Fruit fly (Drosophila melanogaster) whole organism, pupa: ENCODE measurements around the gene kmr.

Source experiments
- CG10348 ChIP-seq: fragments of 200-800 bp; sonication (Bioruptor generic); IDR thresholded peaks from 2 replicates; pipeline ENCODE4 v1.3.6; 2022; ENCODE audit warnings: missing biosample characterization, missing genetic modification characterization
- CG12605 ChIP-seq: fragments of 200-800 bp; sonication (Bioruptor generic); IDR thresholded peaks from 2 replicates; pipeline ENCODE4 v1.3.6; 2022; ENCODE audit warnings: missing biosample characterization, missing genetic modification characterization
- CG13204 ChIP-seq: fragments of 200-800 bp; sonication (Bioruptor generic); optimal IDR thresholded peaks from 2 replicates; lab custom pipeline; 2018; ENCODE audit warnings: missing biosample characterization, mild to moderate bottlenecking, missing genetic modification characterization, moderate library complexity
- CG14655 ChIP-seq: fragments of 200-800 bp; sonication (Bioruptor generic); optimal IDR thresholded peaks from 3 replicates; lab custom pipeline; 2017; ENCODE audit warnings: mild to moderate bottlenecking, missing biosample characterization, missing genetic modification reagents, missing genetic modification characterization
- CG15710 ChIP-seq: fragments of 200-800 bp; sonication (Bioruptor generic); optimal IDR thresholded peaks from 2 replicates; lab custom pipeline; 2018; ENCODE audit warnings: missing biosample characterization, mild to moderate bottlenecking, missing genetic modification characterization, moderate library complexity
- CG17806 ChIP-seq: fragments of 200-800 bp; sonication (Bioruptor generic); optimal IDR thresholded peaks from 2 replicates; lab custom pipeline; 2018; ENCODE audit warnings: missing biosample characterization, mild to moderate bottlenecking, missing genetic modification characterization, moderate library complexity
- CG32121 ChIP-seq: fragments of 200-800 bp; sonication (Bioruptor generic); IDR thresholded peaks from 2 replicates; pipeline ENCODE4 v1.3.6; 2022; ENCODE audit warnings: missing biosample characterization, missing genetic modification characterization
- CG4496 ChIP-seq: fragments of 200-800 bp; sonication (Bioruptor generic); IDR thresholded peaks from 3 replicates; pipeline ENCODE4 v1.3.6; 2022; ENCODE audit warnings: missing biosample characterization, missing genetic modification characterization
- CG8159 ChIP-seq: fragments of 200-800 bp; sonication (Bioruptor generic); optimal IDR thresholded peaks from 3 replicates; lab custom pipeline; 2018; ENCODE audit warnings: missing biosample characterization, mild to moderate bottlenecking, missing genetic modification characterization, moderate library complexity
- CG8301 ChIP-seq: fragments of 200-800 bp; sonication (Bioruptor generic); optimal IDR thresholded peaks from 2 replicates; lab custom pipeline; 2018; ENCODE audit warnings: missing biosample characterization, mild to moderate bottlenecking, missing genetic modification characterization
- CG9948 ChIP-seq: fragments of 200-800 bp; sonication (Bioruptor generic); optimal IDR thresholded peaks from 2 replicates; lab custom pipeline; 2018; ENCODE audit warnings: missing biosample characterization, mild to moderate bottlenecking, missing genetic modification characterization, moderate library complexity
- D1 ChIP-seq: fragments of 200-800 bp; sonication (Bioruptor generic); optimal IDR thresholded peaks from 2 replicates; lab custom pipeline; 2018; ENCODE audit warnings: missing biosample characterization, mild to moderate bottlenecking, missing genetic modification characterization, moderate library complexity
- EcR ChIP-seq: fragments of 200-800 bp; sonication (Bioruptor generic); optimal IDR thresholded peaks from 3 replicates; lab custom pipeline; 2019; ENCODE audit warnings: missing biosample characterization, missing genetic modification characterization, mild to moderate bottlenecking, moderate library complexity, missing genetic modification reagents
- Ets98B ChIP-seq: fragments of 200-800 bp; sonication (Bioruptor generic); IDR thresholded peaks from 2 replicates; pipeline ENCODE4 v1.3.6; 2022; ENCODE audit warnings: missing biosample characterization, missing genetic modification characterization
- Pif1A ChIP-seq: fragments of 200-800 bp; sonication (Bioruptor generic); optimal IDR thresholded peaks from 3 replicates; lab custom pipeline; 2016; ENCODE audit warnings: missing biosample characterization, missing genetic modification characterization
- Pif1B ChIP-seq: fragments of 200-800 bp; sonication (Bioruptor generic); optimal IDR thresholded peaks from 3 replicates; lab custom pipeline; 2016; ENCODE audit warnings: missing biosample characterization, missing genetic modification characterization
- Snoo ChIP-seq: fragments of 200-800 bp; sonication (Bioruptor generic); optimal IDR thresholded peaks from 3 replicates; lab custom pipeline; 2017; ENCODE audit warnings: missing biosample characterization, mild to moderate bottlenecking, missing genetic modification characterization, inconsistent platforms
- fd96Ca ChIP-seq: fragments of 200-800 bp; sonication (Bioruptor generic); IDR thresholded peaks from 3 replicates; pipeline ENCODE4 v1.3.6; 2022; ENCODE audit warnings: missing biosample characterization, missing genetic modification characterization
- gl ChIP-seq: fragments of 200-800 bp; sonication (Bioruptor generic); optimal IDR thresholded peaks from 2 replicates; lab custom pipeline; 2018; ENCODE audit warnings: missing biosample characterization, mild to moderate bottlenecking, missing genetic modification characterization
- rn ChIP-seq: fragments of 200-800 bp; sonication (Bioruptor generic); IDR thresholded peaks from 2 replicates; pipeline ENCODE4 v1.3.6; 2022; ENCODE audit warnings: missing biosample characterization, missing genetic modification characterization

The kmr gene

DNA sequence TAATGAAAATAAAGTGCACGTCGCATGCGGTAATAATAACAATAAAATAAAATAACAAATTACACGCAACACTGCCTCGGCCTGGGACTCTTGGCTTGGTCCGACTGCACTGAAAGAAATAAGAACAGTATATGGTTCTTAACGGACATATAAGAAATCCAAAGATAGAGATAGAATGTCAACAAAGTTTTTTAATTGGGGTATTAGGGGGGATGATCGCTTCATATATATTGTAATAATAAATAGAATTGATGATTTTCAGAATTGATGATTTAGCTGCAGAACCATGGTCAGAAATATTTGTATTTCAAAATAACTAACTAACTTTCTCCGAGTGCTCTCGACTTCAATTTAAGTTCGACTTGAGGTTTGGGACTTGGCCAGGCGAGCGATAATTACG lies 81.1 kb downstream of the kmr start:
- TF ChIP-seq Ets98B (GFP tag; lab: Robert Waterston, UW) (peak; percentile 75), Pif1B (GFP tag; lab: Kevin White, UChicago) (peak; percentile 67), gl (tag; lab: Kevin White, UChicago) (no peak), CG14655 (GFP tag; lab: Kevin White, UChicago) (peak; percentile 92), CG8301 (tag; lab: Kevin White, UChicago) (peak; percentile 90), CG8159 (tag; lab: Kevin White, UChicago) (no peak), CG17806 (tag; lab: Kevin White, UChicago) (peak; percentile 0), rn (GFP tag; lab: Robert Waterston, UW) (no peak), CG32121 (GFP tag; lab: Robert Waterston, UW) (peak; percentile 21; the same call in 1 of the 2 replicates), EcR (no peak), Pif1A (GFP tag; lab: Kevin White, UChicago) (peak; percentile 51), CG4496 (GFP tag; lab: Robert Waterston, UW) (peak; percentile 59; the same call in 2 of the 3 replicates), Snoo (peak; percentile 81)

DNA sequence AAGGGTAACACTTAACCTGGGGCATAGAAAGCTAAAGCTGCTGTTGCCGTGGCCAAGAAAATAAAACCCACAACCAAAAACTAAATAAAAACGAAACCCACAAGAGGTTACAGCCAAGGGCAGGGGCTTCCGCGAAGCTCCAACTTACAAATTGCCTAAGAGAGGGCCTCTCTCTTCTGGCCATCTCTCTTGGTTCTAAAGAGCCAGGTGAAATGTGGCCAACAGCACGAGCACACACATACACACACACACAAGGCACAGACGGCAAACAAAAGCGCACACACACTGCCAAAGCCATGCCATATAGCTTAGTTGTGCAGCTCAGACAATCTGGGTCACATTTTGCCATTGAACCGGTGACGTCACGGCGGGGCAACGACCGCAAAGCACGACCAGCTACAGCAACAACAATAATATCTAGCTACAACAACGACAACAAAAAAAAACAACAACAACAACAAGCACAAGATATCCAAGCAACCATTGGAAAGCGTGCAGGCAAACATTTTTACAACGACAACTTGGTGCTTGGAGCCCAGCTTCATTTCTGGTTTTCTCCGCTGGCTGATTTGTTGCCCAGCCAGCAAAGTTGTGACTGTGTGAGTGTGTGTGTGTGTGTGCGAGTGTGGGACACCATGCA lies 81.7 kb downstream of the kmr start:
- TF ChIP-seq CG4496 (GFP tag; lab: Robert Waterston, UW) (no peak), EcR (peak; percentile 97), CG14655 (GFP tag; lab: Kevin White, UChicago) (no peak), rn (GFP tag; lab: Robert Waterston, UW) (no peak), CG8159 (tag; lab: Kevin White, UChicago) (no peak)

DNA sequence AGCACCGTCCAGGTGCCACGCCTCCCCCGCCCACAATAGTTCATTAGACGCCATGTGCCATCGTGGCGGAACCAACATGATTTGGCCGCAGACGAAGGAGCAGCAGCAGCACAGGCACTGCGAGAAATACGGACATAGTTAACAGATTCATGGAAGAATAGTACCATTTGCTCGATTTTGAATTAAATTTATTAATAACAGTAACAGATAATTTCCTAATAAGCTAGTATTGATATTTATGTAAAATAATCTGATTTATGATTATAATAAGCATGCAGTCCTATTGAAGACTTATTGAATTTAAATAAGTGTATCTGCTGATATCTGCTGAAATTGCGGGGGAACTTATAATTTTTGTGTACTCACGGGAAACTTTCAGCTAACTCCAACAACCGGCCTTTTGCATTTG lies 82.3 kb downstream of the kmr start:
- no peak for TF ChIP-seq CG9948 (tag; lab: Kevin White, UChicago)
- TF ChIP-seq fd96Ca, result peak; percentile 67; the same call in 2 of the 3 replicates
- TF ChIP-seq rn (GFP tag; lab: Robert Waterston, UW), result 0 out of 2 replicates have a peak, but pooled peaks have one; percentile 15
- peak; percentile 52 for TF ChIP-seq CG32121 (GFP tag; lab: Robert Waterston, UW)
- peak; percentile 70; the same call in 2 of the 3 replicates for TF ChIP-seq CG4496 (GFP tag; lab: Robert Waterston, UW)
- no peak for TF ChIP-seq D1 (tag; lab: Kevin White, UChicago)
- TF ChIP-seq CG10348 (GFP tag; lab: Robert Waterston, UW), result no peak
- peak; percentile 88 for TF ChIP-seq CG14655 (GFP tag; lab: Kevin White, UChicago)
- peak; percentile 85 for TF ChIP-seq CG8301 (tag; lab: Kevin White, UChicago)
- peak; percentile 49; the same call in 1 of the 2 replicates for TF ChIP-seq Ets98B (GFP tag; lab: Robert Waterston, UW)
- no peak for TF ChIP-seq CG12605 (GFP tag; lab: Robert Waterston, UW)
- TF ChIP-seq Pif1B (GFP tag; lab: Kevin White, UChicago), result peak; percentile 12
- TF ChIP-seq Pif1A (GFP tag; lab: Kevin White, UChicago), result peak; percentile 41
- TF ChIP-seq CG15710 (tag; lab: Kevin White, UChicago), result no peak

DNA sequence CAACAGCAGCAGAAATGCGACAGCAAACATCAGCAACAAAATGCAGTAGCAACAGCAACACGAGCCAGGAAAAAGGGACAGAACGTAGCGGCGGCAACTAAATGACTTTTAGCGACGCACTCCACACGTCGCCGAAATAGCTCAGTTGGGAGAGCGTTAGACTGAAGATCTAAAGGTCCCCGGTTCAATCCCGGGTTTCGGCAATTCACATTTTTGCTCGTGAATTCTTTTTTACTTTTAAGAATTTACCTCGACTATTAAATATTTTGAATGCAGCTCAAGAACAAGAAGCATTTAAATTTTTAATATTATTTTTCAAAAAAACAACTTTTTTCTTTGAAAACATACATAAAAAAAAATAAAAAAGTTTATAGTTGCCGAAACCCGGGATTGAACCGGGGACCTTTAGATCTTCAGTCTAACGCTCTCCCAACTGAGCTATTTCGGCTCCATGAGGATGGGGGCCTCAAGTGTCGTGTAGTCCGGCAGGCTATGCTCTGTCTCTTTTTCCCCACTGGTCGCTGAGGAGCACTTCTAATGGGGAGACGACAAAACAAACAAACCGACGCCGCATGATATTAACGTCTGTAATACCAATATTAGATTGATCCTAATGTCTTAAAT lies 82.9 kb downstream of the kmr start:
- TF ChIP-seq CG8301 (tag; lab: Kevin White, UChicago) (no peak), CG9948 (tag; lab: Kevin White, UChicago) (no peak)

DNA sequence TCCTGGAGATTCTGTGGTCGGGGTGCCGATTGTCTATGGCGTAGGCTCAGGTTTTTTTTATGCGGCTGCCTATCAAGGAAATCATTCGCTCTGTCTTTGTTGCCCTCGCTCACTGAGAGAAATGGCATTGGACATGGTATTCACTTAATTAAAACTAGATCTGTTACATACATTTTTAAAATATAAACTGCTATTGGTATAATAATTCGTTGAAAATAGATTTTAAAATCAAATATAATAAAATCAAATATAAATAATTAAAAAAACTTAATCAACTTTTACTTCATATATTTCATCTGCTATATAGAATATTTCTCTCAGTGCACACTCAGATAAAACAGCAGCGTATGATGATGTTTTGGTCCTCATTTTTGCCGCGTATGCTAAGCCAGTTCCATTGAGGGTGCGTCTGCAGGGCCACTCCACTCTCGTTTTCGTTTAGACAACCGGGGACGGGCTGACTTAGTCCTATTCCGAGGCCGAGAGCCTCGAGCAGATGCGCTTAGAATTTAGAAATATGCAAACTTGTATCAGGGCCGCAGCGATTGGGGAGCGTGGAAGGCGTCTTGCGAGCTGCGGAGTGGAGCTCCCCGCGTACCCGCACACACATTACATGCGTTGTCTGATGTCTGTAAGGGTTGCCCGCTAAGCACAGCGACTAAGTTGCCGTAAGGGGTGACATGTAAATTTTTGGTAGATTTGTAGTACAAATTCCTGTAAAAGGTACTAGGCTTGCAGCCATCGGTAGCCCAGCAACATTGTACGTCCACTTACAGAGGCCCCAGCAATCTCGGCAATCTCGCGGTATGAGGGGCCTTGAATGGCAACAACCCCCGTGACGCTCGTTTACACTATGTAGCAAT lies 84.8 kb downstream of the kmr start:
- TF ChIP-seq CG15710 (tag; lab: Kevin White, UChicago) (peak; percentile 40), CG8159 (tag; lab: Kevin White, UChicago) (peak; percentile 65), CG9948 (tag; lab: Kevin White, UChicago) (peak; percentile 46), CG8301 (tag; lab: Kevin White, UChicago) (peak; percentile 7), Snoo (peak; percentile 7), fd96Ca (no peak), CG4496 (GFP tag; lab: Robert Waterston, UW) (no peak), CG10348 (GFP tag; lab: Robert Waterston, UW) (no peak), CG32121 (GFP tag; lab: Robert Waterston, UW) (no peak), CG14655 (GFP tag; lab: Kevin White, UChicago) (peak; percentile 46), EcR (no peak), CG17806 (tag; lab: Kevin White, UChicago) (peak; percentile 48), CG12605 (GFP tag; lab: Robert Waterston, UW) (no peak), Pif1A (GFP tag; lab: Kevin White, UChicago) (no peak), D1 (tag; lab: Kevin White, UChicago) (no peak), CG13204 (GFP tag; lab: Kevin White, UChicago) (no peak)
